Worm (Caenorhabditis elegans) whole organism, L4 larva: ENCODE results near the gene ZC190.5.

Source experiments
- D1046.2 ChIP-seq: fragments of 200-800 bp; sonication (Bioruptor generic); IDR thresholded peaks from 2 replicates; pipeline ENCODE4 v1.3.6; 2022; ENCODE audit warnings: missing genetic modification characterization, missing compliant biosample characterization
- F10B5.3 ChIP-seq: sonication (generic microtip); optimal IDR thresholded peaks from 2 replicates; lab custom pipeline; 2016; ENCODE audit warnings: mild to moderate bottlenecking, missing genetic modification characterization, missing compliant biosample characterization
- F44E2.7 ChIP-seq: fragments of 200-800 bp; sonication (Bioruptor generic); IDR thresholded peaks from 2 replicates; pipeline ENCODE4 v2.1.2; 2022; ENCODE audit warnings: missing genetic modification characterization, missing compliant biosample characterization
- T20F7.1 ChIP-seq: fragments of 200-800 bp; sonication (Bioruptor generic); optimal IDR thresholded peaks from 2 replicates; lab custom pipeline; 2018; ENCODE audit warnings: mild to moderate bottlenecking, missing genetic modification characterization, missing compliant biosample characterization
- T26A8.4 ChIP-seq: fragments of 200-800 bp; sonication (Bioruptor generic); IDR thresholded peaks from 2 replicates; pipeline ENCODE4 v1.3.6; 2022; ENCODE audit warnings: missing genetic modification characterization, missing compliant biosample characterization
- Y48G9A.11 ChIP-seq: fragments of 200-800 bp; sonication (Bioruptor generic); IDR thresholded peaks from 2 replicates; pipeline ENCODE4 v1.3.6; 2022; ENCODE audit warnings: missing genetic modification reagents, missing genetic modification characterization, missing compliant biosample characterization
- aha-1 ChIP-seq: fragments of 150-350 bp; peaks from one replicate; lab custom pipeline; 2014; ENCODE audit warnings: missing biosample characterization, missing genetic modification characterization
- ama-1 ChIP-seq: fragments of 150-350 bp; optimal IDR thresholded peaks from 2 replicates; lab custom pipeline; 2014; ENCODE audit warnings: inconsistent platforms, mixed read lengths
- ceh-20 ChIP-seq: fragments of 200-800 bp; sonication (Bioruptor generic); IDR thresholded peaks from 2 replicates; pipeline ENCODE4 v1.3.6; 2022; ENCODE audit warnings: missing genetic modification reagents, missing genetic modification characterization, missing compliant biosample characterization
- ces-1 ChIP-seq: fragments of 150-350 bp; sonication (generic microtip); optimal IDR thresholded peaks from 4 replicates; lab custom pipeline; 2014; ENCODE audit warnings: missing biosample characterization, missing genetic modification reagents, missing genetic modification characterization
- cey-2 ChIP-seq: sonication (generic microtip); optimal IDR thresholded peaks from 3 replicates; lab custom pipeline; 2017; ENCODE audit warnings: missing genetic modification characterization, mild to moderate bottlenecking, missing compliant biosample characterization, antibody characterized with exemption, borderline replicate concordance; ENCODE audit not compliant: insufficient read depth
- ctbp-1 ChIP-seq: fragments of 200-800 bp; sonication (Bioruptor generic); IDR thresholded peaks from 2 replicates; pipeline ENCODE4 v1.3.6; 2022; ENCODE audit warnings: missing genetic modification reagents, missing genetic modification characterization, missing compliant biosample characterization
- daf-16 ChIP-seq, 3 experiments: sonication (generic microtip); optimal IDR thresholded peaks; 2 replicates each; lab custom pipeline; 2016 to 2017; ENCODE audit warnings: missing genetic modification characterization in 3 of 3, missing genetic modification reagents in 3 of 3, mild to moderate bottlenecking in 2 of 3, missing compliant biosample characterization in 2 of 3, missing biosample characterization in 1 of 3, moderate library complexity in 1 of 3
- duxl-1 ChIP-seq: sonication (generic microtip); optimal IDR thresholded peaks from 2 replicates; lab custom pipeline; 2016; ENCODE audit warnings: mild to moderate bottlenecking, missing genetic modification characterization, moderate library complexity, missing compliant biosample characterization; ENCODE audit not compliant: poor library complexity
- dve-1 ChIP-seq: sonication (generic microtip); optimal IDR thresholded peaks from 2 replicates; lab custom pipeline; 2017; ENCODE audit warnings: antibody characterized with exemption, mild to moderate bottlenecking, missing genetic modification characterization, missing compliant biosample characterization; ENCODE audit not compliant: insufficient read depth
- egl-43 ChIP-seq: fragments of 200-800 bp; sonication (Bioruptor generic); IDR thresholded peaks from 2 replicates; pipeline ENCODE4 v1.3.6; 2022; ENCODE audit warnings: missing genetic modification reagents, missing genetic modification characterization, missing compliant biosample characterization
- hlh-30 ChIP-seq: sonication (generic microtip); optimal IDR thresholded peaks from 2 replicates; lab custom pipeline; 2017; ENCODE audit warnings: antibody characterized with exemption, mild to moderate bottlenecking, missing genetic modification characterization, missing compliant biosample characterization; ENCODE audit not compliant: insufficient read depth
- lin-15B ChIP-seq: fragments of 150-350 bp; sonication (generic microtip); optimal IDR thresholded peaks from 3 replicates; lab custom pipeline; 2014; ENCODE audit warnings: missing biosample characterization, missing genetic modification characterization
- lin-29 ChIP-seq: fragments of 200-800 bp; sonication (Bioruptor generic); IDR thresholded peaks from 2 replicates; pipeline ENCODE4 v1.3.6; 2022; ENCODE audit warnings: missing genetic modification reagents, missing genetic modification characterization, missing compliant biosample characterization
- lin-38 ChIP-seq: fragments of 200-800 bp; sonication (Bioruptor generic); IDR thresholded peaks from 2 replicates; pipeline ENCODE4 v1.3.6; 2022; ENCODE audit warnings: missing genetic modification reagents, missing genetic modification characterization, missing compliant biosample characterization
- lin-39 ChIP-seq: fragments of 150-350 bp; optimal IDR thresholded peaks from 2 replicates; lab custom pipeline; 2014; ENCODE audit warnings: missing biosample characterization, missing genetic modification reagents, missing genetic modification characterization
- lir-3 ChIP-seq: sonication (generic microtip); optimal IDR thresholded peaks from 2 replicates; lab custom pipeline; 2016; ENCODE audit warnings: mild to moderate bottlenecking, missing genetic modification characterization, missing compliant biosample characterization
- lsy-2 ChIP-seq, 2 experiments: fragments of 150-350 bp in 1 of 2; sonication (generic microtip) in 1 of 2; optimal IDR thresholded peaks; 2 replicates each; lab custom pipeline; 2014 to 2017; ENCODE audit warnings: missing biosample characterization in 2 of 2, missing genetic modification characterization in 2 of 2
- mdl-1 ChIP-seq, 2 experiments: fragments of 150-350 bp in 1 of 2; sonication (generic microtip) in 1 of 2; optimal IDR thresholded peaks; 2 replicates each; lab custom pipeline; 2014 to 2017; ENCODE audit warnings: missing biosample characterization in 2 of 2, missing genetic modification characterization in 2 of 2
- mxl-2 ChIP-seq: fragments of 200-800 bp; sonication (Bioruptor generic); conservative IDR thresholded peaks from 2 replicates; pipeline ENCODE4 v1.3.6; 2022; ENCODE audit warnings: missing genetic modification reagents, missing genetic modification characterization, missing compliant biosample characterization
- nhr-111 ChIP-seq: fragments of 200-800 bp; sonication (Bioruptor generic); optimal IDR thresholded peaks from 2 replicates; lab custom pipeline; 2018; ENCODE audit warnings: mild to moderate bottlenecking, missing genetic modification characterization, missing compliant biosample characterization
- nhr-48 ChIP-seq: sonication (generic microtip); optimal IDR thresholded peaks from 2 replicates; lab custom pipeline; 2016; ENCODE audit warnings: mild to moderate bottlenecking, missing genetic modification characterization, missing compliant biosample characterization
- nhr-77 ChIP-seq: fragments of 150-350 bp; optimal IDR thresholded peaks from 2 replicates; lab custom pipeline; 2014; ENCODE audit warnings: missing biosample characterization, missing genetic modification characterization
- sdz-12 ChIP-seq: fragments of 200-800 bp; sonication (Bioruptor generic); optimal IDR thresholded peaks from 2 replicates; lab custom pipeline; 2018; ENCODE audit warnings: mild to moderate bottlenecking, missing genetic modification characterization, missing compliant biosample characterization
- snpc-1.2 ChIP-seq: fragments of 200-800 bp; sonication (Bioruptor generic); IDR thresholded peaks from 2 replicates; pipeline ENCODE4 v1.3.6; 2022; ENCODE audit warnings: missing genetic modification reagents, missing genetic modification characterization, missing compliant biosample characterization
- unc-62 ChIP-seq, 3 experiments: fragments of 150-350 bp in 1 of 3; sonication (generic microtip); optimal IDR thresholded peaks in 2 of 3; peaks in 1 of 3; 1 replicate in 1 of 3; 2 replicates in 2 of 3; lab custom pipeline; 2014 to 2017; ENCODE audit warnings: missing biosample characterization in 3 of 3, missing genetic modification characterization in 3 of 3, missing genetic modification reagents in 3 of 3, missing genotype in 1 of 3
- ztf-7 ChIP-seq: fragments of 150-350 bp; optimal IDR thresholded peaks from 2 replicates; lab custom pipeline; 2014; ENCODE audit warnings: missing biosample characterization, missing genetic modification characterization

ZC190.5 gene

ce11 chrV:8631277-8631765 lies 42.1 kb downstream of the ZC190.5 start, which contains the start of gene atg-18 (continued):
- TF ChIP-seq nhr-111 (GFP tag; lab: Kevin White, UChicago) (no peak), snpc-1.2 (GFP tag; lab: Robert Waterston, UW) (no peak), lin-38 (GFP tag; lab: Robert Waterston, UW) (no peak)

ce11 chrV:8629029-8629428 lies 44.4 kb downstream of the ZC190.5 start, which contains the start of gene F41E6.12:
F41E6.12 (minus strand) TSS chrV:8629129.
- TF ChIP-seq egl-43 (GFP tag; lab: Robert Waterston, UW) (no peak), lin-39 (tag; lab: Kevin White, UChicago) (no peak), F44E2.7 (GFP tag; lab: Robert Waterston, UW) (no peak), duxl-1 (tag; lab: Kevin White, UChicago) (peak; percentile 15), lsy-2 (tag; optimal IDR thresholded peaks at IDR 0.05; lab: Kevin White, UChicago) (peak in 1 of 2 experiments; percentile 12), ama-1 (lab: Kevin White, UChicago) (peak; percentile 36), aha-1 (tag; lab: Kevin White, UChicago) (peak; percentile 88), ctbp-1 (GFP tag; lab: Robert Waterston, UW) (no peak)

ce11 chrV:8627580-8627979 lies 45.8 kb downstream of the ZC190.5 start:
- TF ChIP-seq F10B5.3 (tag; lab: Kevin White, UChicago) (no peak), unc-62 (GFP tag; optimal IDR thresholded peaks at IDR 0.05 in 1 of 2; lab: Kevin White, UChicago) (peak in 1 of 2 experiments; percentile 93), unc-62 (tag; optimal IDR thresholded peaks at IDR 0.05; lab: Kevin White, UChicago) (no peak)

ce11 chrV:8626406-8626805 lies 47.0 kb downstream of the ZC190.5 start:
- TF ChIP-seq sdz-12 (no peak), Y48G9A.11 (GFP tag; lab: Robert Waterston, UW) (no peak), cey-2 (tag; lab: Kevin White, UChicago) (no peak), dve-1 (tag; lab: Kevin White, UChicago) (no peak), lsy-2 (tag; optimal IDR thresholded peaks at IDR 0.05; lab: Kevin White, UChicago) (no peak), nhr-111 (GFP tag; lab: Kevin White, UChicago) (no peak), lin-29 (GFP tag; lab: Robert Waterston, UW) (no peak), mxl-2 (GFP tag; lab: Robert Waterston, UW) (no peak), nhr-77 (tag; lab: Kevin White, UChicago) (no peak), unc-62 (GFP tag; optimal IDR thresholded peaks at IDR 0.05 in 1 of 2; lab: Kevin White, UChicago) (peak in 1 of 2 experiments; percentile 50), unc-62 (tag; optimal IDR thresholded peaks at IDR 0.05; lab: Kevin White, UChicago) (no peak), daf-16 (GFP tag; optimal IDR thresholded peaks at IDR 0.05; lab: Kevin White, UChicago) (no peak), daf-16 (tag; optimal IDR thresholded peaks at IDR 0.05; lab: Kevin White, UChicago) (no peak), egl-43 (GFP tag; lab: Robert Waterston, UW) (no peak), ceh-20 (peak; percentile 61; the same call in 1 of the 2 replicates)

- TF ChIP-seq aha-1 (tag; lab: Kevin White, UChicago) (no peak), hlh-30 (tag; lab: Kevin White, UChicago) (peak; percentile 15)
Measured at ce11 chrV:8623754-8624153, 49.6 kb downstream of the ZC190.5 start, which contains the start of gene F41E6.17. F41E6.17 (plus strand) TSS chrV:8624101.

- TF ChIP-seq nhr-111 (GFP tag; lab: Kevin White, UChicago) (no peak), ztf-7 (tag; lab: Kevin White, UChicago) (no peak), T26A8.4 (GFP tag; lab: Robert Waterston, UW) (no peak), nhr-48 (tag; lab: Kevin White, UChicago) (no peak), mdl-1 (tag; optimal IDR thresholded peaks at IDR 0.05; lab: Kevin White, UChicago) (no peak), ama-1 (lab: Kevin White, UChicago) (no peak), lin-15B (tag; lab: Kevin White, UChicago) (no peak), lir-3 (tag; lab: Kevin White, UChicago) (no peak), T20F7.1 (no peak), D1046.2 (GFP tag; lab: Robert Waterston, UW) (no peak), ces-1 (GFP tag; lab: Kevin White, UChicago) (no peak), F10B5.3 (tag; lab: Kevin White, UChicago) (no peak)
Measured at ce11 chrV:8622314-8622713, 51.1 kb downstream of the ZC190.5 start, which contains the start of gene F41E6.1. F41E6.1 (plus strand) TSS chrV:8622614.
